Worm (Caenorhabditis elegans) whole organism, late embryonic: ENCODE data around the gene srr-7.
"Not testable (repeated sequence)": the region's sequence is repeated elsewhere in the genome, so short reads cannot be mapped to it uniquely, and the experiment has no call there.

ENCODE experiments used
- C08G9.2 ChIP-seq: sonication (generic microtip); optimal IDR thresholded peaks from 2 replicates; lab custom pipeline; 2016; ENCODE audit warnings: mild to moderate bottlenecking, missing genetic modification characterization, moderate library complexity, missing compliant biosample characterization
- F13H6.1 ChIP-seq: sonication (generic microtip); optimal IDR thresholded peaks from 2 replicates; lab custom pipeline; 2016; ENCODE audit warnings: missing genetic modification characterization, missing compliant biosample characterization
- K02D7.2 ChIP-seq: sonication (generic microtip); optimal IDR thresholded peaks from 2 replicates; lab custom pipeline; 2017; ENCODE audit warnings: mild to moderate bottlenecking, missing genetic modification characterization, missing compliant biosample characterization
- K09A11.1 ChIP-seq: sonication (generic microtip); optimal IDR thresholded peaks from 2 replicates; lab custom pipeline; 2017; ENCODE audit warnings: antibody characterized with exemption, mild to moderate bottlenecking, missing genetic modification characterization, missing compliant biosample characterization; ENCODE audit not compliant: insufficient read depth
- ama-1 ChIP-seq: fragments of 150-350 bp; optimal IDR thresholded peaks from 2 replicates; lab custom pipeline; 2014
- ceh-18 ChIP-seq: sonication (generic microtip); optimal IDR thresholded peaks from 2 replicates; lab custom pipeline; 2016; ENCODE audit warnings: missing genetic modification characterization, missing compliant biosample characterization
- ceh-19 ChIP-seq: fragments of 200-800 bp; sonication (Bioruptor generic); optimal IDR thresholded peaks from 2 replicates; lab custom pipeline; 2018; ENCODE audit warnings: mild to moderate bottlenecking, missing genetic modification characterization, missing compliant biosample characterization
- ceh-2 ChIP-seq: sonication (generic microtip); optimal IDR thresholded peaks from 2 replicates; lab custom pipeline; 2016; ENCODE audit warnings: missing genotype, missing genetic modification characterization, missing compliant biosample characterization
- ceh-22 ChIP-seq: sonication (generic microtip); optimal IDR thresholded peaks from 2 replicates; lab custom pipeline; 2017; ENCODE audit warnings: missing biosample characterization, missing genetic modification characterization
- ceh-31 ChIP-seq: sonication (generic microtip); optimal IDR thresholded peaks from 2 replicates; lab custom pipeline; 2016; ENCODE audit warnings: missing genetic modification characterization, missing compliant biosample characterization
- ceh-45 ChIP-seq: fragments of 200-800 bp; sonication (Bioruptor generic); IDR thresholded peaks from 2 replicates; pipeline ENCODE4 v1.3.6; 2022; ENCODE audit warnings: missing genetic modification reagents, missing genetic modification characterization, missing compliant biosample characterization
- ceh-48 ChIP-seq: sonication (generic microtip); optimal IDR thresholded peaks from 2 replicates; lab custom pipeline; 2016; ENCODE audit warnings: missing genetic modification characterization, inconsistent platforms, missing compliant biosample characterization
- dve-1 ChIP-seq: sonication (generic microtip); optimal IDR thresholded peaks from 2 replicates; lab custom pipeline; 2017; ENCODE audit warnings: antibody characterized with exemption, mild to moderate bottlenecking, missing genetic modification characterization, missing compliant biosample characterization
- elt-2 ChIP-seq: sonication (generic microtip); optimal IDR thresholded peaks from 2 replicates; lab custom pipeline; 2016; ENCODE audit warnings: missing genetic modification reagents, missing genetic modification characterization, missing compliant biosample characterization
- fax-1 ChIP-seq: sonication (generic microtip); optimal IDR thresholded peaks from 2 replicates; lab custom pipeline; 2016; ENCODE audit warnings: missing genotype, missing genetic modification characterization, missing compliant biosample characterization
- fkh-10 ChIP-seq: fragments of 150-350 bp; optimal IDR thresholded peaks from 2 replicates; lab custom pipeline; 2014; ENCODE audit warnings: missing biosample characterization, missing genetic modification reagents, missing genetic modification characterization
- gmeb-2 ChIP-seq: sonication (generic microtip); optimal IDR thresholded peaks from 2 replicates; lab custom pipeline; 2016; ENCODE audit warnings: missing genetic modification characterization, inconsistent platforms, missing compliant biosample characterization
- hlh-15 ChIP-seq: sonication (generic microtip); optimal IDR thresholded peaks from 2 replicates; lab custom pipeline; 2016; ENCODE audit warnings: missing genetic modification characterization, missing compliant biosample characterization
- hlh-6 ChIP-seq: sonication (generic microtip); optimal IDR thresholded peaks from 2 replicates; lab custom pipeline; 2016; ENCODE audit warnings: missing genotype, missing genetic modification characterization, missing compliant biosample characterization
- lim-6 ChIP-seq: sonication (generic microtip); optimal IDR thresholded peaks from 2 replicates; lab custom pipeline; 2016; ENCODE audit warnings: missing genetic modification characterization, missing compliant biosample characterization
- madf-2 ChIP-seq: sonication (generic microtip); optimal IDR thresholded peaks from 2 replicates; lab custom pipeline; 2017; ENCODE audit warnings: missing genetic modification characterization, missing compliant biosample characterization
- mec-3 ChIP-seq: sonication (generic microtip); optimal IDR thresholded peaks from 2 replicates; lab custom pipeline; 2016; ENCODE audit warnings: borderline replicate concordance, missing genetic modification characterization, missing compliant biosample characterization
- nhr-232 ChIP-seq: sonication (generic microtip); optimal IDR thresholded peaks from 2 replicates; lab custom pipeline; 2016; ENCODE audit warnings: missing genetic modification characterization, missing compliant biosample characterization
- npax-4 ChIP-seq: sonication (generic microtip); optimal IDR thresholded peaks from 2 replicates; lab custom pipeline; 2016; ENCODE audit warnings: missing genetic modification characterization, missing compliant biosample characterization
- pat-9 ChIP-seq: fragments of 200-800 bp; sonication (Bioruptor generic); optimal IDR thresholded peaks from 2 replicates; lab custom pipeline; 2018; ENCODE audit warnings: mild to moderate bottlenecking, missing genetic modification characterization, moderate library complexity, missing compliant biosample characterization
- pax-1 ChIP-seq: fragments of 150-350 bp; optimal IDR thresholded peaks from 2 replicates; lab custom pipeline; 2014; ENCODE audit warnings: missing biosample characterization, missing genetic modification characterization
- sox-4 ChIP-seq: sonication (generic microtip); optimal IDR thresholded peaks from 2 replicates; lab custom pipeline; 2017; ENCODE audit warnings: mild to moderate bottlenecking, missing genetic modification characterization, inconsistent platforms, missing compliant biosample characterization
- ttx-3 ChIP-seq: sonication (generic microtip); optimal IDR thresholded peaks from 2 replicates; lab custom pipeline; 2016; ENCODE audit warnings: missing genetic modification reagents, missing genetic modification characterization, missing compliant biosample characterization
- unc-55 ChIP-seq: sonication (generic microtip); optimal IDR thresholded peaks from 2 replicates; lab custom pipeline; 2017; ENCODE audit warnings: missing biosample characterization, missing genetic modification reagents, missing genetic modification characterization
- unc-86 ChIP-seq: sonication (generic microtip); optimal IDR thresholded peaks from 2 replicates; lab custom pipeline; 2016; ENCODE audit warnings: missing genetic modification characterization, missing compliant biosample characterization
- zip-5 ChIP-seq: sonication (generic microtip); optimal IDR thresholded peaks from 2 replicates; lab custom pipeline; 2016; ENCODE audit warnings: missing genetic modification characterization, missing compliant biosample characterization

Gene srr-7

DNA sequence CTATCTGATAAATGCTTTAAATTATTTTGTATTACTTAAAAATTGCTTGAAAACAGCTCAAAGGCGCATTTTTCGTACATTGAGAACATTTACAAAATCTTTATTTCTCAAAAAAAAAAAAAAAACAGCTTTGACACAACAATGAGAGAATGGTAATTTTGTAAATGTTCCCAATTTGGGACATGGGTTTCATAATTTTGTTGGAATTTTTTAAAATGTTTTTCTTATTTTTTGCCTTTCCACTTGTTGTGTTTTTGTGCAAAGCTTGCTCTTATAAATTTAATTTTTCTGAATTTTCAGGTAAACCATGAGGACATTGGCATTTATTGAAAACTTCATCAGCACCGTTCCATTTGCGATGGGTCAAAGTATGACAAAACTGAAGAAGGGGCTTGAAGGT lies 16.4 kb upstream of the srr-7 start, which contains the start of gene T01G5.7:
Gene T01G5.7, plus strand, starts transcription at position 301 of the 400 bp plus-strand sequence.
- TF ChIP-seq mec-3 (tag; lab: Kevin White, UChicago), result no peak
- TF ChIP-seq ceh-48 (tag; lab: Kevin White, UChicago), result no peak
- TF ChIP-seq K09A11.1, result no peak
- TF ChIP-seq, all 69 proteins: peak for 0

- TF ChIP-seq ceh-2 (tag; lab: Kevin White, UChicago), result no peak
- TF ChIP-seq dve-1 (tag; lab: Kevin White, UChicago), result no peak
- no peak for TF ChIP-seq ceh-19
- TF ChIP-seq npax-4 (tag; lab: Kevin White, UChicago), result no peak
- TF ChIP-seq hlh-6 (tag; lab: Kevin White, UChicago), result no peak
Measured at ce11 chrV:15113992-15114391, 14.1 kb upstream of the srr-7 start, which contains the start of gene T01G5.6. TSS of gene T01G5.6 (minus strand) at chrV:15114092.

ce11 chrV:15115968-15116367 lies 12.1 kb upstream of the srr-7 start, which contains the start of gene T01G5.8:
TSS of gene T01G5.8 (plus strand) at chrV:15116268.
- not testable (repeated sequence) for TF ChIP-seq unc-86 (tag; lab: Kevin White, UChicago); lim-6 (tag; lab: Kevin White, UChicago); ceh-45 (GFP tag; lab: Robert Waterston, UW)

DNA sequence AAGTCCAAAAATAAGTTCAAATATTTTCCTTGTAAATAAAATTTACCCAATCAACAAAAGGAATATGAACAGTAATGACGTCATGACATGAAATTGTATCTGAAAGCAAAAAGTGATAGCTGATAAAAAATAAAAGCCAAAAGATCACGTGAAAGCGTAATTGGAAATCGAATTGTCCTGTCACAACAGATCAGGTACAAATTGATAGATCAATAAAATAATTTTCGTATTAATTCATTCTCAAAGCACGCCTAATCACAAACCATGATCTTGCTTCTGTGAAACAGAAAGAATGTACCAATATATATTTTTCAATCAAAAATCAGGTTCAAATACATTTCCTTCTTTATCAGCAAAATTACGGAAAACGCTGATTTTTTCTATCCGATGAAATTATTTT lies 8.5 kb upstream of the srr-7 start, which contains the start of gene flor-1:
Gene flor-1, minus strand, starts transcription at position 101 of the 400 bp plus-strand sequence.
- TF ChIP-seq gmeb-2 (tag; lab: Kevin White, UChicago) (no peak), elt-2 (tag; lab: Kevin White, UChicago) (no peak), unc-86 (tag; lab: Kevin White, UChicago) (no peak), pat-9 (tag; lab: Kevin White, UChicago) (no peak), hlh-6 (tag; lab: Kevin White, UChicago) (no peak), madf-2 (tag; lab: Kevin White, UChicago) (no peak), pax-1 (tag; lab: Kevin White, UChicago) (no peak), ceh-22 (tag; lab: Kevin White, UChicago) (no peak)
- TF ChIP-seq, all 69 proteins: peak for 0

DNA sequence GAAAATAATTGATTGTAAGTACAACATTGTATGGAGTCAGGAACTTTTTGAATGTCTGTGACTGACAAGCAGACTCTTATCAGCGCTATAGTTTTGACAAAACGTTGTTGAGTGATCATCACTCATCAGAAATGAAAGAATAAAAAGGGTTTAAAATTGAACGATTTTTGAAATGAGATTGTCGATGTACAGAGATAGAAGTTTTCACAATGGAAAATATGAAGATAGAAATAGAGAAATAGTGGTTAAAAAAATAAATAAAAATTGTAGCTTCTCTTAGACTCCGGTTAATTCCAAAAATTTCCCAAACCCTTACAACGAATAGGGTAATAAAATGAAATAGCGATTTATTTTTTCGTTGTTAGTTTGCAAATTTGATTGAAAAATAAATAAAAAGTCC lies 2.9 kb upstream of the srr-7 start, which contains the start of gene ugt-30:
Gene ugt-30, minus strand, starts transcription at position 101 of the 400 bp plus-strand sequence.
- not testable (repeated sequence) for TF ChIP-seq pat-9, fax-1, ceh-22 (tag; lab: Kevin White, UChicago)

- TF ChIP-seq unc-86 (tag; lab: Kevin White, UChicago) (no peak), K02D7.2 (tag; lab: Kevin White, UChicago) (no peak), C08G9.2 (no peak), hlh-15 (no peak), ttx-3 (no peak), zip-5 (tag; lab: Kevin White, UChicago) (no peak), madf-2 (tag; lab: Kevin White, UChicago) (no peak)
Measured at ce11 chrV:15127413-15127812, 642 bp upstream of the srr-7 start, which contains the start of gene srj-27. TSS of gene srj-27 (minus strand) at chrV:15127513.

DNA sequence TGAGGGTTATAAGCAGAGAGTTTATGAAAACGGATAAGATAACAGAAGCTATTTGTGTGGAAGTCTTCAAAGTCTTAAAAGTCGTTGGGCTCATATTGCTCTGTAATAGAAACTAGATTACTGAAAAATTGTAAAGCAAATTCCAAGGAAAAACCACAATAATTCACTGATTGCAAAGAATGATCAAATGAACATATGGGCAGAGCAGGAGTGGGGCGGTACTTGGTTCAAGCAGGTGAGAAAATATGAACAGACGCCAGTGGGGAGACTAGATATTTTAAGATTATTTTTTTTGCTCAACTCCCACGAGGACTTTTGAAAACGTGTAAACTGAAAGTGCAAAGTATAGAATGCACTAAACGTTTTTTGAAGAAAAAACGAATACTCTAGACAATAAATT lies 4.4 kb downstream of the srr-7 start, which contains the start of gene str-171:
Gene str-171, minus strand, starts transcription at position 101 of the 400 bp plus-strand sequence.
- TF ChIP-seq F13H6.1 (no peak), fkh-10 (no peak), zip-5 (tag; lab: Kevin White, UChicago) (no peak), unc-55 (GFP tag; lab: Kevin White, UChicago) (no peak), ama-1 (no peak), ceh-18 (tag; lab: Kevin White, UChicago) (no peak), sox-4 (tag; lab: Kevin White, UChicago) (no peak), ceh-31 (tag; lab: Kevin White, UChicago) (no peak), nhr-232 (tag; lab: Kevin White, UChicago) (no peak), fax-1 (tag; lab: Kevin White, UChicago) (no peak), madf-2 (tag; lab: Kevin White, UChicago) (no peak)
